Worm (Caenorhabditis elegans) whole organism, late embryonic: ENCODE data around the gene C09E7.8.

ENCODE experiments used
- lin-11 ChIP-seq: fragments of 200-800 bp; sonication (Bioruptor generic); optimal IDR thresholded peaks from 2 replicates; lab custom pipeline; 2018; ENCODE audit warnings: mild to moderate bottlenecking, missing genetic modification characterization, missing compliant biosample characterization
- pax-1 ChIP-seq: fragments of 150-350 bp; optimal IDR thresholded peaks from 2 replicates; lab custom pipeline; 2014; ENCODE audit warnings: missing biosample characterization, missing genetic modification characterization
- pros-1 ChIP-seq: fragments of 150-350 bp; optimal IDR thresholded peaks from 2 replicates; lab custom pipeline; 2014; ENCODE audit warnings: missing biosample characterization, missing genetic modification reagents, missing genetic modification characterization

DNA sequence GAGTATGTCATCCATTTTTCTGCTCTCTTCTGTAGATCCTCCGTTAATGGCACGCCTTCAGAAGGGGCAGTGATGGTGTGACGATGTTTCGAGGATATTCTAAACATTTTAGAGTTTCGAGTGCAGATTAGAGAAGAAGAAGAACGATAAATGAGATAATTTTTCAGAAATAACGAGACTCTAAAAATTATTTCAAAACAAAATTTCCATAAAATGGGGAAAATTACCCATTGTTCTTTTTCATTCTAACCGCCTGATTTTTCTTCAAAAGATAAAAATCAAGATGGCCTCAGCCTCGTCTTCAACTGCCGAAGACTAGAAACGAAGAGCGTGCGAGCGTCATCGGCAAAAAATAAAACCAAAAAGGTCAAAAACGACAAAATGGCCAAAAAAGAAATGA, 42.7 kb upstream of the C09E7.8 start, which contains the start of gene let-765:
- TF ChIP-seq pax-1 (tag; lab: Kevin White, UChicago) (no peak), pros-1 (no peak), lin-11 (tag; lab: Kevin White, UChicago) (no peak)
